Worm (Caenorhabditis elegans): ENCODE results near the gene F36F12.1.

- TF ChIP-seq ztf-11 (tag; optimal IDR thresholded peaks at IDR 0.05) (no peak), skn-1 (tag; optimal IDR thresholded peaks at IDR 0.05) (no peak), nhr-77 (tag; optimal IDR thresholded peaks at IDR 0.05) (no peak), blmp-1 (tag; optimal IDR thresholded peaks at IDR 0.05; ENCODE audit: insufficient read depth) (no peak)
Observed at ce11 chrV:2149432-2149831, 46.4 kb upstream of the F36F12.1 start, which contains the start of gene C45H4.21.
